Worm (Caenorhabditis elegans) whole organism, young adult: ENCODE measurements around the gene C49F5.8.

Experiments
- F10E7.11 ChIP-seq: sonication (generic microtip); optimal IDR thresholded peaks from 2 replicates; lab custom pipeline; 2017; ENCODE audit warnings: mild to moderate bottlenecking, missing genetic modification characterization, moderate library complexity, missing compliant biosample characterization
- ZK185.1 ChIP-seq: sonication (generic microtip); optimal IDR thresholded peaks from 2 replicates; lab custom pipeline; 2016; ENCODE audit warnings: mild to moderate bottlenecking, missing genetic modification characterization, missing compliant biosample characterization; ENCODE audit not compliant: poor library complexity, severe bottlenecking
- ama-1 ChIP-seq, 3 experiments: fragments of 150-350 bp in 1 of 3; sonication (generic microtip) in 2 of 3; optimal IDR thresholded peaks; 2 replicates each; lab custom pipeline; 2014 to 2018; ENCODE audit warnings: missing biosample characterization in 2 of 3, missing genetic modification characterization in 2 of 3, missing genetic modification reagents in 2 of 3
- bed-1 ChIP-seq: fragments of 200-800 bp; sonication (Bioruptor generic); IDR thresholded peaks from 2 replicates; pipeline ENCODE4 v1.3.6; 2022; ENCODE audit warnings: missing genetic modification reagents, missing genetic modification characterization, missing compliant biosample characterization
- cebp-2 ChIP-seq: fragments of 200-800 bp; sonication (Bioruptor generic); IDR thresholded peaks from 2 replicates; pipeline ENCODE4 v1.3.6; 2022; ENCODE audit warnings: missing genetic modification characterization, missing compliant biosample characterization
- chd-7 ChIP-seq: sonication (generic microtip); optimal IDR thresholded peaks from 2 replicates; lab custom pipeline; 2016; ENCODE audit warnings: mild to moderate bottlenecking, missing genetic modification characterization, moderate library complexity, missing compliant biosample characterization
- dpl-1 ChIP-seq: fragments of 150-350 bp; optimal IDR thresholded peaks from 2 replicates; lab custom pipeline; 2014; ENCODE audit warnings: missing biosample characterization, missing genetic modification reagents, missing genetic modification characterization
- hsf-1 ChIP-seq: fragments of 200-800 bp; sonication (Bioruptor generic); IDR thresholded peaks from 2 replicates; pipeline ENCODE4 v1.3.6; 2022; ENCODE audit warnings: missing genetic modification reagents, missing genetic modification characterization, missing compliant biosample characterization
- madf-8 ChIP-seq: fragments of 200-800 bp; sonication (Bioruptor generic); conservative IDR thresholded peaks from 2 replicates; pipeline ENCODE4 v1.3.6; 2022; ENCODE audit warnings: missing genetic modification reagents, missing genetic modification characterization, missing compliant biosample characterization
- nhr-120 ChIP-seq: fragments of 200-800 bp; sonication (Bioruptor generic); IDR thresholded peaks from 2 replicates; pipeline ENCODE4 v1.3.6; 2022; ENCODE audit warnings: missing genetic modification characterization, missing compliant biosample characterization
- rec-8 ChIP-seq, 2 experiments: sonication (generic microtip); optimal IDR thresholded peaks; 2 replicates each; lab custom pipeline; 2016; ENCODE audit warnings: mild to moderate bottlenecking in 2 of 2, missing genetic modification characterization in 2 of 2, missing genetic modification reagents in 2 of 2, missing genotype in 2 of 2, missing biosample characterization in 1 of 2, missing compliant biosample characterization in 1 of 2, moderate library complexity in 1 of 2
- tlf-1 ChIP-seq: fragments of 200-800 bp; sonication (Bioruptor generic); optimal IDR thresholded peaks from 2 replicates; lab custom pipeline; 2018; ENCODE audit warnings: mild to moderate bottlenecking, missing genetic modification characterization, missing compliant biosample characterization
- unc-62 ChIP-seq: fragments of 150-350 bp; optimal IDR thresholded peaks from 2 replicates; lab custom pipeline; 2014; ENCODE audit warnings: missing biosample characterization, missing genetic modification reagents, missing genetic modification characterization

DNA sequence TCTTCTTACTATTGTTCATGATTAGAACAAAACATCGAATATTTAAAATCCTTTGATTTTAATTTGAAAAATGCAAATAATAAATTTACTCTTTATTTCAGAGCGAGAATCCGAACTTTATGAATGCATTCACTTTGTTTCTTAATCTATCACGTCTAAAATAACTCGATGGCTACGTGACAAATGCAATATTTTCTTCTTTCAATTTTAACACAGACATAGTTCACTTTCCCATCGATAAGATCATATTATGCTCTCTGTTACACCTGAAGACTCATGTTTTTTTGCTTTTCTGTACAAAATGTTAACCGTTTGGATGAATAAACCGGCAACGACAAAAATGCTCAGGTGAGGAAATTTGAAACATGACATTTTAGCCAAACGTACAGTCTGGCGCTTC is 9.6 kb downstream of the C49F5.8 start:
- no peak for TF ChIP-seq cebp-2 (GFP tag; lab: Robert Waterston, UW)
- no peak for TF ChIP-seq unc-62
- TF ChIP-seq chd-7, result no peak
- no peak for TF ChIP-seq ama-1 (optimal IDR thresholded peaks at IDR 0.05; lab: Kevin White, UChicago)
- TF ChIP-seq ama-1 (GFP tag; optimal IDR thresholded peaks at IDR 0.05; lab: Kevin White, UChicago), result no peak
- TF ChIP-seq rec-8 (tag; optimal IDR thresholded peaks at IDR 0.05; lab: Kevin White, UChicago), result no peak
- TF ChIP-seq hsf-1, result no peak
- no peak for TF ChIP-seq nhr-120 (GFP tag; lab: Robert Waterston, UW)
- TF ChIP-seq tlf-1 (GFP tag; lab: Kevin White, UChicago), result no peak
- no peak for TF ChIP-seq dpl-1 (GFP tag; lab: Kevin White, UChicago)
- no peak for TF ChIP-seq madf-8
- no peak for TF ChIP-seq F10E7.11 (tag; lab: Kevin White, UChicago)
- no peak for TF ChIP-seq ZK185.1 (tag; lab: Kevin White, UChicago)
- no peak for TF ChIP-seq bed-1
